Worm (Caenorhabditis elegans) whole organism, L2 larva: ENCODE measurements around the gene ify-1.

ENCODE experiments used
- egl-27 ChIP-seq: sonication (generic microtip); optimal IDR thresholded peaks from 3 replicates; lab custom pipeline; 2017; ENCODE audit warnings: missing biosample characterization, missing genetic modification reagents, missing genetic modification characterization
- lin-13 ChIP-seq: fragments of 150-350 bp; optimal IDR thresholded peaks from 2 replicates; lab custom pipeline; 2014; ENCODE audit warnings: missing biosample characterization, missing genetic modification reagents, missing genetic modification characterization
- mab-5 ChIP-seq: fragments of 150-350 bp; optimal IDR thresholded peaks from 2 replicates; lab custom pipeline; 2014; ENCODE audit warnings: missing biosample characterization, missing genetic modification characterization
- nhr-23 ChIP-seq: fragments of 150-350 bp; optimal IDR thresholded peaks from 2 replicates; lab custom pipeline; 2014; ENCODE audit warnings: missing biosample characterization, missing genetic modification reagents, missing genetic modification characterization
- sem-4 ChIP-seq: fragments of 150-350 bp; optimal IDR thresholded peaks from 2 replicates; lab custom pipeline; 2014; ENCODE audit warnings: missing biosample characterization, missing genetic modification reagents, missing genetic modification characterization
- sma-3 ChIP-seq: sonication (generic microtip); optimal IDR thresholded peaks from 2 replicates; lab custom pipeline; 2016; ENCODE audit warnings: missing genetic modification reagents, missing genetic modification characterization, missing compliant biosample characterization
- unc-39 ChIP-seq: fragments of 150-350 bp; optimal IDR thresholded peaks from 2 replicates; lab custom pipeline; 2014; ENCODE audit warnings: missing biosample characterization, missing genetic modification characterization
- unc-62 ChIP-seq: fragments of 150-350 bp; optimal IDR thresholded peaks from 2 replicates; lab custom pipeline; 2014; ENCODE audit warnings: missing biosample characterization, missing genetic modification reagents, missing genetic modification characterization

ce11 chrII:5049865-5050342, 5.1 kb downstream of the ify-1 start, which contains the start of gene F33G12.6:
- no peak for TF ChIP-seq unc-62
- no peak for TF ChIP-seq lin-13 (GFP tag; lab: Kevin White, UChicago)
- no peak for TF ChIP-seq egl-27 (tag; lab: Kevin White, UChicago)
- TF ChIP-seq unc-39 (tag; lab: Kevin White, UChicago) = no peak
- TF ChIP-seq sma-3 (GFP tag; lab: Kevin White, UChicago) = no peak
- TF ChIP-seq sem-4 = no peak
- no peak for TF ChIP-seq nhr-23
- TF ChIP-seq mab-5 (tag; lab: Kevin White, UChicago) = no peak
